Worm (Caenorhabditis elegans): ENCODE measurements around the gene C08E8.10.

The C08E8.10 gene

ce11 chrV:18331086-18331485, 8.6 kb downstream of the C08E8.10 start, which contains the start of gene B0462.4:
Gene B0462.4 (minus strand): TSS chrV:18331186.
- TF ChIP-seq lsy-2 (tag; optimal IDR thresholded peaks at IDR 0.05) = no peak
- TF ChIP-seq nhr-41 (GFP tag; IDR thresholded peaks at IDR 0.05) = no peak
- TF ChIP-seq lir-3 (tag; optimal IDR thresholded peaks at IDR 0.05) = no peak
- TF ChIP-seq ZK546.5 (tag; optimal IDR thresholded peaks at IDR 0.05) = no peak
- TF ChIP-seq ctbp-1 (GFP tag; IDR thresholded peaks at IDR 0.05) = no peak
- no peak for TF ChIP-seq attf-4 (tag; optimal IDR thresholded peaks at IDR 0.05)
- TF ChIP-seq lin-13 (GFP tag; optimal IDR thresholded peaks at IDR 0.05) = no peak
- no peak for TF ChIP-seq mdl-1 (tag; optimal IDR thresholded peaks at IDR 0.05)
- no peak for TF ChIP-seq arid-1 (GFP tag; conservative IDR thresholded peaks at IDR 0.05)
- no peak for TF ChIP-seq lin-38 (GFP tag; IDR thresholded peaks at IDR 0.05)
- TF ChIP-seq ceh-44 (GFP tag; IDR thresholded peaks at IDR 0.05) = no peak
- no peak for TF ChIP-seq zfp-2 (tag; optimal IDR thresholded peaks at IDR 0.05)
- no peak for TF ChIP-seq R02D3.7 (tag; optimal IDR thresholded peaks at IDR 0.05)
- no peak for TF ChIP-seq daf-16 (GFP tag; optimal IDR thresholded peaks at IDR 0.05)
- TF ChIP-seq daf-16 (tag; optimal IDR thresholded peaks at IDR 0.05) = no peak
- no peak for TF ChIP-seq nhr-77 (tag; optimal IDR thresholded peaks at IDR 0.05)
- TF ChIP-seq fkh-10 (GFP tag; optimal IDR thresholded peaks at IDR 0.05) = no peak
- TF ChIP-seq fos-1 (tag; optimal IDR thresholded peaks at IDR 0.05) = no peak
- TF ChIP-seq hlh-30 (tag; optimal IDR thresholded peaks at IDR 0.05; ENCODE audit: insufficient read depth) = no peak
- TF ChIP-seq madf-9 (GFP tag; conservative IDR thresholded peaks at IDR 0.05) = no peak

- TF ChIP-seq aly-2 (tag; optimal IDR thresholded peaks at IDR 0.05) (no peak), zag-1 (tag; optimal IDR thresholded peaks at IDR 0.05) (no peak), php-3 (GFP tag; IDR thresholded peaks at IDR 0.05) (0 out of 2 replicates have a peak, but pooled peaks have one; percentile 18), hlh-11 (tag; optimal IDR thresholded peaks at IDR 0.05) (peak; percentile 39), hif-1 (tag; optimal IDR thresholded peaks at IDR 0.05) (no peak), R02D3.7 (tag; optimal IDR thresholded peaks at IDR 0.05) (no peak), pqm-1 (tag; optimal IDR thresholded peaks at IDR 0.05) (peak; percentile 66), vab-7 (GFP tag; IDR thresholded peaks at IDR 0.05) (no peak), lin-38 (GFP tag; IDR thresholded peaks at IDR 0.05) (no peak), mxl-3 (GFP tag; optimal IDR thresholded peaks at IDR 0.05) (no peak), Y48G9A.11 (GFP tag; IDR thresholded peaks at IDR 0.05) (no peak), tra-1 (GFP tag; IDR thresholded peaks at IDR 0.05) (no peak), nhr-28 (tag; optimal IDR thresholded peaks at IDR 0.05) (peak; percentile 48), egl-27 (tag; optimal IDR thresholded peaks at IDR 0.05) (no peak), dmd-6 (GFP tag; IDR thresholded peaks at IDR 0.05) (peak; percentile 55)
Measured at ce11 chrV:18324525-18324924, 15.2 kb downstream of the C08E8.10 start.

ce11 chrV:18323231-18323630, 16.5 kb downstream of the C08E8.10 start, which contains the start of gene B0462.5:
Gene B0462.5 (minus strand): TSS chrV:18323331.
- TF ChIP-seq pqm-1 (tag; optimal IDR thresholded peaks at IDR 0.05) (peak; percentile 74), nhr-48 (tag; optimal IDR thresholded peaks at IDR 0.05) (no peak), Y48G9A.11 (GFP tag; IDR thresholded peaks at IDR 0.05) (no peak)

ce11 chrV:18318312-18318711, 21.4 kb downstream of the C08E8.10 start, which contains the start of gene fbxb-119:
Gene fbxb-119 (plus strand): TSS chrV:18318612.
- TF ChIP-seq Y48G9A.11 (GFP tag; IDR thresholded peaks at IDR 0.05) = no peak
- TF ChIP-seq unc-62 (GFP tag; optimal IDR thresholded peaks at IDR 0.05 in 1 of 2) = peak in 1 of 2 experiments; percentile 23
- no peak for TF ChIP-seq unc-62 (tag; optimal IDR thresholded peaks at IDR 0.05)
- no peak for TF ChIP-seq daf-19 (GFP tag; conservative IDR thresholded peaks at IDR 0.05)
